Worm (Caenorhabditis elegans) whole organism, early embryonic: ENCODE results near the gene emc-6.

Source experiments
- F13C5.2 ChIP-seq: sonication (generic microtip); optimal IDR thresholded peaks from 2 replicates; lab custom pipeline; 2017; ENCODE audit warnings: mild to moderate bottlenecking, missing genetic modification characterization, inconsistent platforms, missing compliant biosample characterization
- aly-1 ChIP-seq: sonication (generic microtip); optimal IDR thresholded peaks from 2 replicates; lab custom pipeline; 2016; ENCODE audit warnings: missing genetic modification characterization, missing compliant biosample characterization
- ama-1 ChIP-seq: fragments of 150-350 bp; optimal IDR thresholded peaks from 2 replicates; lab custom pipeline; 2014
- ceh-36 ChIP-seq: sonication (generic microtip); optimal IDR thresholded peaks from 2 replicates; lab custom pipeline; 2016; ENCODE audit warnings: missing genetic modification characterization, inconsistent platforms, missing compliant biosample characterization
- ets-7 ChIP-seq: sonication (generic microtip); optimal IDR thresholded peaks from 2 replicates; lab custom pipeline; 2016; ENCODE audit warnings: missing genotype, missing genetic modification characterization, missing compliant biosample characterization
- flt-1 ChIP-seq: fragments of 200-800 bp; sonication (Bioruptor generic); IDR thresholded peaks from 2 replicates; pipeline ENCODE4 v1.3.6; 2022; ENCODE audit warnings: missing genetic modification characterization, missing compliant biosample characterization
- hmg-4 ChIP-seq: fragments of 200-800 bp; sonication (Bioruptor generic); optimal IDR thresholded peaks from 2 replicates; lab custom pipeline; 2018; ENCODE audit warnings: mild to moderate bottlenecking, missing genetic modification characterization, missing compliant biosample characterization
- hnd-1 ChIP-seq: sonication (generic microtip); optimal IDR thresholded peaks from 2 replicates; lab custom pipeline; 2016; ENCODE audit warnings: missing genetic modification characterization, missing compliant biosample characterization
- scrt-1 ChIP-seq: fragments of 200-800 bp; sonication (Bioruptor generic); IDR thresholded peaks from 2 replicates; pipeline ENCODE4 v1.3.6; 2022; ENCODE audit warnings: missing genetic modification characterization, missing compliant biosample characterization
- sea-1 ChIP-seq: fragments of 200-800 bp; sonication (Bioruptor generic); conservative IDR thresholded peaks from 2 replicates; pipeline ENCODE4 v1.3.6; 2022; ENCODE audit warnings: missing genetic modification characterization, missing compliant biosample characterization
- tbx-11 ChIP-seq: fragments of 200-800 bp; sonication (Bioruptor generic); IDR thresholded peaks from 2 replicates; pipeline ENCODE4 v1.3.6; 2022; ENCODE audit warnings: missing genetic modification characterization, missing compliant biosample characterization
- tbx-37 ChIP-seq: fragments of 200-800 bp; sonication (Bioruptor generic); conservative IDR thresholded peaks from 2 replicates; pipeline ENCODE4 v1.3.6; 2022; ENCODE audit warnings: missing genetic modification reagents, missing genetic modification characterization, missing compliant biosample characterization

DNA sequence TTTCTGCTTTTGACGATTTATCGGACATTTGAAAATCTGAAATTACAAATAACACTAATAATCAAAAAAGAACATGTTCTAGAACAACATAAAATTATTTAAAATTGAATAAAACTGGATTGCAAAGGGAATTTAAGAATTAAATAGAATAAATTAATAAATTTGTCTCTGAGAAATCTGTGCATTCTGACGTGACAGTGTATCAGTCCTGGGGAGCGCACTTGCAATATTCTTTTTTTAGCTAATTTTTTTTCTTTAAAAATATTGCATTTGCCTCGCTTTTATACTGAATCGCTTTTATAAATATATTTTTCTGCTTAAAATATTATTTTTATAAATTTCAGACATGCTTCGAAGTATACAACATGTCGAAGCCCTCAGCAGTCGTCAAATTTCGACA, at the start of gene emc-6, which contains the start of the genes mrpl-1 and mrps-24:
- TF ChIP-seq ama-1 (lab: Kevin White, UChicago) (no peak), ceh-36 (tag; lab: Kevin White, UChicago) (no peak), F13C5.2 (tag; lab: Kevin White, UChicago) (peak; percentile 27), tbx-37 (GFP tag; lab: Robert Waterston, UW) (no peak), flt-1 (GFP tag; lab: Robert Waterston, UW) (no peak), tbx-11 (GFP tag; lab: Robert Waterston, UW) (no peak), hmg-4 (GFP tag; lab: Kevin White, UChicago) (no peak), aly-1 (tag; lab: Kevin White, UChicago) (no peak), scrt-1 (no peak), sea-1 (GFP tag; lab: Robert Waterston, UW) (no peak), hnd-1 (tag; lab: Kevin White, UChicago) (no peak), ets-7 (tag; lab: Kevin White, UChicago) (no peak)
